Fruit fly (Drosophila melanogaster) whole organism, embryonic: Measurements from ENCODE around the gene Fpgs1.

Experiments
- Atf-2 ChIP-seq: fragments of 200-800 bp; sonication (Bioruptor generic); optimal IDR thresholded peaks from 2 replicates; lab custom pipeline; 2016; ENCODE audit warnings: missing biosample characterization, missing genetic modification characterization
- Atf3 ChIP-seq: fragments of 200-800 bp; sonication (Bioruptor generic); optimal IDR thresholded peaks from 3 replicates; lab custom pipeline; 2016; ENCODE audit warnings: missing biosample characterization, missing genetic modification characterization
- Blimp-1 ChIP-seq: fragments of 200-800 bp; sonication (Bioruptor generic); optimal IDR thresholded peaks from 3 replicates; lab custom pipeline; 2018; ENCODE audit warnings: missing biosample characterization, missing genetic modification characterization, mild to moderate bottlenecking, moderate library complexity, missing genetic modification reagents
- CG11247 ChIP-seq: fragments of 200-800 bp; sonication (Bioruptor generic); IDR thresholded peaks from 2 replicates; pipeline ENCODE4 v1.3.6; 2022; ENCODE audit warnings: missing biosample characterization, missing genetic modification characterization
- CG11723 ChIP-seq: fragments of 200-800 bp; sonication (Bioruptor generic); optimal IDR thresholded peaks from 2 replicates; lab custom pipeline; 2017; ENCODE audit warnings: missing biosample characterization, mild to moderate bottlenecking, missing genetic modification characterization
- CG12071 ChIP-seq: fragments of 200-800 bp; sonication (Bioruptor generic); optimal IDR thresholded peaks from 3 replicates; lab custom pipeline; 2018; ENCODE audit warnings: missing biosample characterization, mild to moderate bottlenecking, missing genetic modification characterization
- CG12104 ChIP-seq: fragments of 200-800 bp; sonication (Bioruptor generic); optimal IDR thresholded peaks from 3 replicates; lab custom pipeline; 2016; ENCODE audit warnings: missing biosample characterization, missing genetic modification characterization
- CG1233 ChIP-seq: fragments of 200-800 bp; sonication (Bioruptor generic); optimal IDR thresholded peaks from 4 replicates; lab custom pipeline; 2018; ENCODE audit warnings: missing biosample characterization, mild to moderate bottlenecking, missing genetic modification characterization
- CG12942 ChIP-seq: fragments of 200-800 bp; sonication (Bioruptor generic); optimal IDR thresholded peaks from 3 replicates; lab custom pipeline; 2016; ENCODE audit warnings: missing biosample characterization, missing genetic modification characterization
- CG15011 ChIP-seq: fragments of 200-800 bp; sonication (Bioruptor generic); optimal IDR thresholded peaks from 3 replicates; lab custom pipeline; 2018; ENCODE audit warnings: missing biosample characterization, mild to moderate bottlenecking, missing genetic modification characterization
- CG15073 ChIP-seq: fragments of 200-800 bp; sonication (Bioruptor generic); optimal IDR thresholded peaks from 2 replicates; lab custom pipeline; 2016; ENCODE audit warnings: missing biosample characterization, missing genetic modification characterization
- CG1529 ChIP-seq: fragments of 200-800 bp; sonication (Bioruptor generic); optimal IDR thresholded peaks from 3 replicates; lab custom pipeline; 2018; ENCODE audit warnings: missing biosample characterization, missing genetic modification characterization
- CG15479 ChIP-seq: fragments of 200-800 bp; sonication (Bioruptor generic); optimal IDR thresholded peaks from 3 replicates; lab custom pipeline; 2019; ENCODE audit warnings: missing biosample characterization, mild to moderate bottlenecking, missing genetic modification characterization, moderate library complexity
- CG3163 ChIP-seq: fragments of 200-800 bp; sonication (Bioruptor generic); optimal IDR thresholded peaks from 3 replicates; lab custom pipeline; 2016; ENCODE audit warnings: missing biosample characterization, missing genetic modification characterization
- CG34224 ChIP-seq: fragments of 200-800 bp; sonication (Bioruptor generic); IDR thresholded peaks from 3 replicates; pipeline ENCODE4 v1.3.6; 2022; ENCODE audit warnings: missing biosample characterization, missing genetic modification characterization; ENCODE audit not compliant: partially characterized antibody
- CG4404 ChIP-seq: fragments of 200-800 bp; sonication (Bioruptor generic); IDR thresholded peaks from 2 replicates; pipeline ENCODE4 v1.3.6; 2022; ENCODE audit warnings: missing biosample characterization, missing genetic modification characterization
- CG4424 ChIP-seq: fragments of 200-800 bp; sonication (Bioruptor generic); optimal IDR thresholded peaks from 3 replicates; lab custom pipeline; 2016; ENCODE audit warnings: missing biosample characterization, missing genetic modification characterization
- CG6175 ChIP-seq: fragments of 200-800 bp; sonication (Bioruptor generic); IDR thresholded peaks from 3 replicates; pipeline ENCODE4 v1.3.6; 2022; ENCODE audit warnings: missing biosample characterization, missing genetic modification characterization
- CG6254 ChIP-seq: fragments of 200-800 bp; sonication (Bioruptor generic); optimal IDR thresholded peaks from 3 replicates; lab custom pipeline; 2017; ENCODE audit warnings: mild to moderate bottlenecking, missing biosample characterization, missing genetic modification reagents, missing genetic modification characterization
- CG6272 ChIP-seq: fragments of 200-800 bp; sonication (Bioruptor generic); IDR thresholded peaks from 2 replicates; pipeline ENCODE4 v1.3.6; 2022; ENCODE audit warnings: missing biosample characterization, missing genetic modification characterization
- CG7786 ChIP-seq: fragments of 200-800 bp; sonication (Bioruptor generic); optimal IDR thresholded peaks from 2 replicates; lab custom pipeline; 2016; ENCODE audit warnings: missing biosample characterization, missing genetic modification characterization
- CG8290 ChIP-seq, 3 experiments: fragments of 200-800 bp; sonication (Bioruptor generic); optimal IDR thresholded peaks; 2 replicates each; lab custom pipeline; 2016 to 2019; ENCODE audit warnings: missing biosample characterization in 3 of 3, missing genetic modification characterization in 3 of 3, mild to moderate bottlenecking in 2 of 3, moderate library complexity in 1 of 3
- CG8359 ChIP-seq: fragments of 200-800 bp; sonication (Bioruptor generic); optimal IDR thresholded peaks from 2 replicates; lab custom pipeline; 2017; ENCODE audit warnings: missing biosample characterization, mild to moderate bottlenecking, missing genetic modification characterization, borderline replicate concordance
- Drgx ChIP-seq: fragments of 200-800 bp; sonication (Bioruptor generic); IDR thresholded peaks from 2 replicates; pipeline ENCODE4 v1.3.6; 2022; ENCODE audit warnings: missing biosample characterization, missing genetic modification characterization
- Fer2 ChIP-seq: fragments of 200-800 bp; sonication (Bioruptor generic); optimal IDR thresholded peaks from 2 replicates; lab custom pipeline; 2018; ENCODE audit warnings: missing biosample characterization, mild to moderate bottlenecking, missing genetic modification characterization, moderate library complexity
- HLHmδ ChIP-seq: fragments of 200-800 bp; sonication (Bioruptor generic); optimal IDR thresholded peaks from 2 replicates; lab custom pipeline; 2018; ENCODE audit warnings: missing biosample characterization, mild to moderate bottlenecking, missing genetic modification characterization, moderate library complexity
- Hand ChIP-seq: fragments of 200-800 bp; sonication (Bioruptor generic); optimal IDR thresholded peaks from 2 replicates; lab custom pipeline; 2017; ENCODE audit warnings: mild to moderate bottlenecking, missing biosample characterization, missing genetic modification reagents, missing genetic modification characterization
- HmgD ChIP-seq: fragments of 200-800 bp; sonication (Bioruptor generic); optimal IDR thresholded peaks from 3 replicates; lab custom pipeline; 2016; ENCODE audit warnings: missing biosample characterization, missing genetic modification characterization
- Hr3 ChIP-seq: fragments of 200-800 bp; sonication (Bioruptor generic); optimal IDR thresholded peaks from 3 replicates; lab custom pipeline; 2016; ENCODE audit warnings: missing biosample characterization, missing genetic modification characterization
- Hr39 ChIP-seq: fragments of >200 bp; optimal IDR thresholded peaks from 2 replicates; lab custom pipeline; 2017
- MESR4 ChIP-seq: fragments of 200-800 bp; sonication (Bioruptor generic); optimal IDR thresholded peaks from 2 replicates; lab custom pipeline; 2018; ENCODE audit warnings: missing biosample characterization, mild to moderate bottlenecking, missing genetic modification characterization, moderate library complexity
- Med ChIP-seq: fragments of 200-800 bp; sonication (Bioruptor generic); peaks from one replicate; lab custom pipeline; 2016; ENCODE audit warnings: missing biosample characterization, missing genetic modification characterization, mild to moderate bottlenecking, inconsistent platforms, moderate library complexity
- Myb ChIP-seq: fragments of 200-800 bp; sonication (Bioruptor generic); optimal IDR thresholded peaks from 2 replicates; lab custom pipeline; 2016; ENCODE audit warnings: missing biosample characterization, missing genetic modification characterization
- Oli ChIP-seq: fragments of 200-800 bp; sonication (Bioruptor generic); optimal IDR thresholded peaks from 2 replicates; lab custom pipeline; 2018; ENCODE audit warnings: missing biosample characterization, mild to moderate bottlenecking, missing genetic modification characterization, moderate library complexity
- Sry-β ChIP-seq: fragments of 200-800 bp; sonication (Bioruptor generic); optimal IDR thresholded peaks from 2 replicates; lab custom pipeline; 2018; ENCODE audit warnings: missing biosample characterization, mild to moderate bottlenecking, missing genetic modification characterization, moderate library complexity
- ap ChIP-seq: fragments of 200-800 bp; sonication (Bioruptor generic); IDR thresholded peaks from 2 replicates; pipeline ENCODE4 v1.3.6; 2022; ENCODE audit warnings: missing biosample characterization, missing genetic modification characterization
- ara ChIP-seq: fragments of 200-800 bp; sonication (Bioruptor generic); IDR thresholded peaks from 2 replicates; pipeline ENCODE4 v1.3.6; 2022; ENCODE audit warnings: missing biosample characterization, missing genetic modification characterization
- bsh ChIP-seq, 2 experiments: fragments of 200-800 bp; sonication (Bioruptor generic); optimal IDR thresholded peaks; 2 replicates each; lab custom pipeline; 2017 to 2018; ENCODE audit warnings: mild to moderate bottlenecking in 2 of 2, missing biosample characterization in 2 of 2, missing genetic modification characterization in 2 of 2, moderate library complexity in 1 of 2
- btn ChIP-seq: fragments of 200-800 bp; sonication (Bioruptor generic); optimal IDR thresholded peaks from 2 replicates; lab custom pipeline; 2016; ENCODE audit warnings: missing biosample characterization, missing genetic modification characterization
- crol ChIP-seq: fragments of 200-800 bp; sonication (Bioruptor generic); IDR thresholded peaks from 2 replicates; pipeline ENCODE4 v1.3.6; 2022; ENCODE audit warnings: missing biosample characterization, missing genetic modification characterization
- eve ChIP-seq, 2 experiments: fragments of >200 bp; optimal IDR thresholded peaks; 2 replicates each; lab custom pipeline; 2017; ENCODE audit warnings: missing biosample characterization in 2 of 2, missing genetic modification characterization in 2 of 2
- grn ChIP-seq: fragments of 200-800 bp; sonication (Bioruptor generic); optimal IDR thresholded peaks from 3 replicates; lab custom pipeline; 2017; ENCODE audit warnings: missing biosample characterization, missing genetic modification characterization
- hbn ChIP-seq: fragments of 200-800 bp; sonication (Bioruptor generic); IDR thresholded peaks from 2 replicates; pipeline ENCODE4 v1.3.6; 2022; ENCODE audit warnings: missing biosample characterization, missing genetic modification characterization; ENCODE audit not compliant: partially characterized antibody
- knrl ChIP-seq: fragments of 200-800 bp; sonication (Bioruptor generic); IDR thresholded peaks from 3 replicates; pipeline ENCODE4 v1.3.6; 2022; ENCODE audit warnings: missing biosample characterization, missing genetic modification characterization; ENCODE audit not compliant: partially characterized antibody
- lola ChIP-seq, 3 experiments: fragments of >200 bp in 2 of 3; fragments of 200-800 bp in 1 of 3; sonication (Bioruptor generic) in 1 of 3; optimal IDR thresholded peaks; 2 replicates each; lab custom pipeline; 2017 to 2019; ENCODE audit warnings: missing biosample characterization in 3 of 3, missing genetic modification characterization in 3 of 3, mild to moderate bottlenecking in 1 of 3, moderate library complexity in 1 of 3
- psq ChIP-seq: fragments of 200-800 bp; sonication (Bioruptor generic); optimal IDR thresholded peaks from 2 replicates; lab custom pipeline; 2017; ENCODE audit warnings: missing biosample characterization, missing genetic modification characterization
- sim ChIP-seq: fragments of 200-800 bp; sonication (Bioruptor generic); IDR thresholded peaks from 2 replicates; pipeline ENCODE4 v1.3.6; 2022; ENCODE audit warnings: missing biosample characterization, missing genetic modification characterization
- unc-4 ChIP-seq: fragments of 200-800 bp; sonication (Bioruptor generic); IDR thresholded peaks from 2 replicates; pipeline ENCODE4 v1.3.6; 2022; ENCODE audit warnings: missing biosample characterization, missing genetic modification characterization; ENCODE audit not compliant: partially characterized antibody
- vfl ChIP-seq: fragments of 200-800 bp; sonication (Bioruptor generic); optimal IDR thresholded peaks from 2 replicates; lab custom pipeline; 2016; ENCODE audit warnings: missing biosample characterization, missing genetic modification characterization
- wdn ChIP-seq: fragments of 200-800 bp; sonication (Bioruptor generic); IDR thresholded peaks from 2 replicates; pipeline ENCODE4 v1.3.6; 2022; ENCODE audit warnings: missing biosample characterization, missing genetic modification characterization

Fpgs1 gene

dm6 chrX:12629564-12629963 lies 17.9 kb downstream of the Fpgs1 start, which contains the start of the genes Aven and CG2540 (continued):
- TF ChIP-seq CG11247, result peak; percentile 30; the same call in 1 of the 2 replicates
- TF ChIP-seq knrl (GFP tag; lab: Robert Waterston, UW), result no peak
- TF ChIP-seq CG15011, result peak; percentile 44
- TF ChIP-seq Atf-2 (GFP tag; lab: Kevin White, UChicago), result no peak
- no peak for TF ChIP-seq CG7786 (GFP tag; lab: Kevin White, UChicago)
- TF ChIP-seq CG3163 (GFP tag; lab: Kevin White, UChicago), result no peak
- no peak for TF ChIP-seq Atf3
- TF ChIP-seq Myb (GFP tag; lab: Kevin White, UChicago), result no peak
- peak; percentile 39 for TF ChIP-seq CG8290 (GFP tag; optimal IDR thresholded peaks at IDR 0.05; lab: Kevin White, UChicago)
- peak in 1 of 2 experiments; percentile 16 for TF ChIP-seq CG8290 (tag; optimal IDR thresholded peaks at IDR 0.05; lab: Kevin White, UChicago)
- TF ChIP-seq CG6254 (GFP tag; lab: Kevin White, UChicago), result peak; percentile 72
- no peak for TF ChIP-seq Hr39 (lab: Kevin White, UChicago)
- TF ChIP-seq ara (GFP tag; lab: Robert Waterston, UW), result peak; percentile 68
- TF ChIP-seq CG8359 (GFP tag; lab: Kevin White, UChicago), result peak; percentile 44
- TF ChIP-seq CG4404 (GFP tag; lab: Robert Waterston, UW), result peak; percentile 45; the same call in 1 of the 2 replicates
- TF ChIP-seq CG6175 (GFP tag; lab: Robert Waterston, UW), result no peak
- TF ChIP-seq CG12942 (GFP tag; lab: Kevin White, UChicago), result peak; percentile 59
- peak; percentile 65; the same call in 1 of the 2 replicates for TF ChIP-seq Drgx (GFP tag; lab: Robert Waterston, UW)
- TF ChIP-seq CG15073 (GFP tag; lab: Kevin White, UChicago), result no peak
- TF ChIP-seq Fer2 (tag; lab: Kevin White, UChicago), result peak; percentile 79
- no peak for TF ChIP-seq hbn (GFP tag; lab: Robert Waterston, UW)
- TF ChIP-seq HmgD, result no peak
- TF ChIP-seq Blimp-1 (GFP tag; lab: Kevin White, UChicago), result peak; percentile 81
- TF ChIP-seq CG1233 (GFP tag; lab: Kevin White, UChicago), result peak; percentile 80
- TF ChIP-seq CG6272 (GFP tag; lab: Robert Waterston, UW), result peak; percentile 32; the same call in 1 of the 2 replicates
- peak; percentile 72 for TF ChIP-seq CG4424 (GFP tag; lab: Kevin White, UChicago)
- TF ChIP-seq CG34224 (GFP tag; lab: Robert Waterston, UW), result no peak
- TF ChIP-seq sim (GFP tag; lab: Robert Waterston, UW), result no peak
- peak; percentile 6 for TF ChIP-seq CG12071 (GFP tag; lab: Kevin White, UChicago)
- peak; percentile 80 for TF ChIP-seq Hand
- no peak for TF ChIP-seq wdn
- peak; percentile 54 to 84 for TF ChIP-seq bsh (GFP tag; optimal IDR thresholded peaks at IDR 0.05; lab: Kevin White, UChicago)
- TF ChIP-seq Sry-β (GFP tag; lab: Kevin White, UChicago), result peak; percentile 44
- peak; percentile 67 for TF ChIP-seq CG11723 (GFP tag; lab: Kevin White, UChicago)
- peak; percentile 28 for TF ChIP-seq Med
- TF ChIP-seq eve (GFP tag; optimal IDR thresholded peaks at IDR 0.05; lab: Kevin White, UChicago), result no peak
- no peak for TF ChIP-seq MESR4 (GFP tag; lab: Kevin White, UChicago)
- no peak for TF ChIP-seq ap
- TF ChIP-seq CG12104 (GFP tag; lab: Kevin White, UChicago), result peak; percentile 80
- peak in 1 of 3 experiments; percentile 86 for TF ChIP-seq lola (GFP tag; optimal IDR thresholded peaks at IDR 0.05; lab: Kevin White, UChicago)
- peak; percentile 86 for TF ChIP-seq Oli
- no peak for TF ChIP-seq vfl (GFP tag; lab: Kevin White, UChicago)
- peak; percentile 40; the same call in 1 of the 2 replicates for TF ChIP-seq unc-4 (GFP tag; lab: Robert Waterston, UW)
- no peak for TF ChIP-seq psq (GFP tag; lab: Kevin White, UChicago)
- TF ChIP-seq grn (GFP tag; lab: Kevin White, UChicago), result no peak
- TF ChIP-seq CG1529 (GFP tag; lab: Kevin White, UChicago), result peak; percentile 68
- TF ChIP-seq CG15479, result peak; percentile 7
- TF ChIP-seq Hr3 (GFP tag; lab: Kevin White, UChicago), result peak; percentile 78
- TF ChIP-seq btn (GFP tag; lab: Kevin White, UChicago), result no peak
- no peak for TF ChIP-seq crol (GFP tag; lab: Robert Waterston, UW)
- no peak for TF ChIP-seq HLHmδ (GFP tag; lab: Kevin White, UChicago)
